Worm (Caenorhabditis elegans) whole organism, L1 larva: ENCODE results near the gene sre-38.

Source experiments
- Y116A8C.19 ChIP-seq: sonication (generic microtip); optimal IDR thresholded peaks from 2 replicates; lab custom pipeline; 2016; ENCODE audit warnings: missing compliant biosample characterization, missing genetic modification characterization, borderline replicate concordance
- ceh-82 ChIP-seq, 3 experiments: fragments of 150-350 bp in 1 of 3; sonication (generic microtip) in 2 of 3; optimal IDR thresholded peaks; 2 replicates each; lab custom pipeline; 2014 to 2017; ENCODE audit warnings: missing biosample characterization in 3 of 3, missing genetic modification characterization in 3 of 3
- egl-27 ChIP-seq, 2 experiments: fragments of 150-350 bp in 1 of 2; sonication (generic microtip); optimal IDR thresholded peaks; 3 replicates each; lab custom pipeline; 2017 to 2018; ENCODE audit warnings: missing biosample characterization in 2 of 2, missing genetic modification characterization in 2 of 2, missing genetic modification reagents in 2 of 2
- lin-15B ChIP-seq: fragments of 150-350 bp; sonication (generic microtip); optimal IDR thresholded peaks from 3 replicates; lab custom pipeline; 2014; ENCODE audit warnings: missing biosample characterization, missing genetic modification characterization
- lin-35 ChIP-seq, 2 experiments: fragments of 150-350 bp; optimal IDR thresholded peaks; 2 replicates each; lab custom pipeline; 2014; ENCODE audit warnings: missing biosample characterization in 2 of 2, missing genetic modification characterization in 2 of 2, missing genetic modification reagents in 2 of 2
- lsy-2 ChIP-seq, 2 experiments: fragments of 150-350 bp; optimal IDR thresholded peaks; 2 replicates each; lab custom pipeline; 2014; ENCODE audit warnings: missing biosample characterization in 2 of 2, missing genetic modification characterization in 2 of 2
- nhr-11 ChIP-seq: fragments of 150-350 bp; optimal IDR thresholded peaks from 2 replicates; lab custom pipeline; 2014; ENCODE audit warnings: missing biosample characterization, missing genetic modification characterization
- nhr-76 ChIP-seq: sonication (generic microtip); optimal IDR thresholded peaks from 2 replicates; lab custom pipeline; 2017; ENCODE audit warnings: missing biosample characterization, missing genetic modification characterization
- nhr-77 ChIP-seq: fragments of 150-350 bp; optimal IDR thresholded peaks from 2 replicates; lab custom pipeline; 2014; ENCODE audit warnings: missing biosample characterization, missing genetic modification characterization
- rnt-1 ChIP-seq: sonication (generic microtip); optimal IDR thresholded peaks from 2 replicates; lab custom pipeline; 2016; ENCODE audit warnings: mild to moderate bottlenecking, missing genetic modification characterization, moderate library complexity, missing compliant biosample characterization
- skn-1 ChIP-seq: fragments of 150-350 bp; optimal IDR thresholded peaks from 2 replicates; lab custom pipeline; 2014; ENCODE audit warnings: missing biosample characterization, missing genetic modification characterization
- snpc-4 ChIP-seq: fragments of 150-350 bp; optimal IDR thresholded peaks from 2 replicates; lab custom pipeline; 2014; ENCODE audit warnings: missing biosample characterization, missing genetic modification characterization
- tlp-1 ChIP-seq: fragments of 150-350 bp; optimal IDR thresholded peaks from 2 replicates; lab custom pipeline; 2014; ENCODE audit warnings: missing biosample characterization, missing genetic modification characterization
- ztf-4 ChIP-seq: fragments of 150-350 bp; optimal IDR thresholded peaks from 2 replicates; lab custom pipeline; 2014; ENCODE audit warnings: missing biosample characterization, missing genetic modification characterization

ce11 chrII:12452754-12453352 is 4.5 kb upstream of the sre-38 start, which contains the start of the genes sre-35 and sre-33:
- TF ChIP-seq nhr-11 (tag; lab: Kevin White, UChicago), result no peak
- TF ChIP-seq lin-35 (GFP tag; optimal IDR thresholded peaks at IDR 0.05; lab: Kevin White, UChicago), result no peak
- no peak for TF ChIP-seq rnt-1 (tag; lab: Kevin White, UChicago)
- TF ChIP-seq nhr-76 (tag; lab: Kevin White, UChicago), result no peak
- no peak for TF ChIP-seq nhr-77 (tag; lab: Kevin White, UChicago)
- TF ChIP-seq tlp-1, result no peak
- no peak for TF ChIP-seq Y116A8C.19 (tag; lab: Kevin White, UChicago)
- TF ChIP-seq ztf-4, result no peak
- TF ChIP-seq lsy-2 (tag; optimal IDR thresholded peaks at IDR 0.05; lab: Kevin White, UChicago), result no peak
- TF ChIP-seq skn-1, result no peak
- TF ChIP-seq egl-27 (tag; optimal IDR thresholded peaks at IDR 0.05; lab: Kevin White, UChicago), result no peak
- TF ChIP-seq snpc-4 (tag; lab: Kevin White, UChicago), result no peak
- no peak for TF ChIP-seq lin-15B (tag; lab: Kevin White, UChicago)
- no peak for TF ChIP-seq ceh-82 (tag; optimal IDR thresholded peaks at IDR 0.05; lab: Kevin White, UChicago)
